Worm (Caenorhabditis elegans) whole organism, late embryonic: ENCODE results near the gene R07C3.13.
"Not testable (repeated sequence)": the region's sequence is repeated elsewhere in the genome, so short reads cannot be mapped to it uniquely, and the experiment has no call there.

Source experiments
- dmd-4 ChIP-seq: sonication (generic microtip); optimal IDR thresholded peaks from 2 replicates; lab custom pipeline; 2016; ENCODE audit warnings: borderline replicate concordance, missing genetic modification characterization, missing compliant biosample characterization
- pqm-1 ChIP-seq: sonication (generic microtip); optimal IDR thresholded peaks from 2 replicates; lab custom pipeline; 2016; ENCODE audit warnings: missing genetic modification characterization, missing compliant biosample characterization
- tbx-2 ChIP-seq: sonication (generic microtip); optimal IDR thresholded peaks from 2 replicates; lab custom pipeline; 2016; ENCODE audit warnings: missing genetic modification characterization, missing compliant biosample characterization

DNA sequence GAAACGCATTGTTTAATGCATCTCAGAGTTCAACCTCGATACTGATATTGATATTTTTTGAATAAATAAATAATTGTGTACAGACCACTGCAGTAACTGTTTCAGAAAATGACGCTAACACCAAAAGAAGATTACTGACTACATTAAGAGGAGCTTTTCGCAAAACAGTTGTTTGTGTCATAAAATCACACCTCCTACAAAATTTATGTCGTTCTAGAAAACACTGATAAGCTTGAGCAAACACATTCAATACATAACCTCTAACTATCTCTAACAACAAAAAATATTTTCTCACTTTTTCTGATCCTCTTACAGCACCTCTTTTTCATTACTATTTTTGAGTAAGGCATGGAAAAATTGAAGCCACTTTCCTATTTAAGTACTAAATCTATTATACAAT lies 27.4 kb upstream of the R07C3.13 start, which contains the start of gene fbxc-7:
- TF ChIP-seq tbx-2 (tag; lab: Kevin White, UChicago); dmd-4; pqm-1 (tag; lab: Kevin White, UChicago): not testable (repeated sequence)
